Fruit fly (Drosophila melanogaster): ENCODE results near the gene Sdr.

DNA sequence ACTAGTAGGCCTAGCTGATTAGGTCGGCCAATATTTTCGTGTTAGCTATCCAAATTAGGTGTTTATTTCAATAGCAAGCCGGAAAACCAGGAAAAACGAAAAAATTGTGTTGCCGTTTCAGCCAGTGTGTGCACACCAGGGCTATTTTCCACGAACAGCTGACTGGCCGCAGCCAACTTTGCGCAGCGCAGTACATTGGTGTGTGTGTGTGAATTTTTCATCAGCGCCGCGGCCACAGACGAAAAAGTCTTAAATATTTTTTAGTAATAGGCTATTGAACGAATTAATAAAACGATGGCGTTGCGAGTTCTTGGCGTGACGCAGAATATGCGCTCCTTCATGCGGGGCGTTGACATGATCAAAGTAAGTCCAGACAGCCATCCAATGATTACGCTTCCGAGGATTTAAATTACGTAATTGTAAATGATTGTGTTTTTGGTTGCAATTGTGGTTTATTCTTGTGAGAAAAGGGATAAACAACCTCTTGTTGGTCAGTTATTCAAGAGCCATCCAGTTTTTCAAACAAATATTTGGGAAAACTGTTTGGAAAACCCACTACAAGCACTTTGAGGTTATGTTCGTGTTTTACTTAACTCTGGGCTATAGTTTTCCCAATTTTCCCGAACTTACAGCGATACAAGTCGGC, 28.2 kb upstream of the Sdr start, which contains the start of the genes CycC and UQCR-C1:
- TF ChIP-seq Sox102F (GFP tag; optimal IDR thresholded peaks at IDR 0.05) (no peak), CG10631 (GFP tag; optimal IDR thresholded peaks at IDR 0.05) (no peak)

Data from whole organism, prepupa.